Fruit fly (Drosophila melanogaster) whole organism, embryonic: Measurements from ENCODE around the gene CG3587.

ENCODE experiments used
- Adf1 ChIP-seq: fragments of 200-800 bp; sonication (Bioruptor generic); IDR thresholded peaks from 2 replicates; pipeline ENCODE4 v1.3.6; 2022; ENCODE audit warnings: missing biosample characterization, missing genetic modification characterization
- Asciz ChIP-seq: fragments of 200-800 bp; sonication (Bioruptor generic); optimal IDR thresholded peaks from 2 replicates; lab custom pipeline; 2017; ENCODE audit warnings: missing biosample characterization, mild to moderate bottlenecking, missing genetic modification characterization, missing genetic modification reagents
- B-H1 ChIP-seq: fragments of 200-800 bp; sonication (Bioruptor generic); IDR thresholded peaks from 3 replicates; pipeline ENCODE4 v1.3.6; 2022; ENCODE audit warnings: missing biosample characterization, missing genetic modification characterization
- Bdp1 ChIP-seq: fragments of 200-800 bp; sonication (Bioruptor generic); optimal IDR thresholded peaks from 3 replicates; lab custom pipeline; 2016; ENCODE audit warnings: missing biosample characterization, missing genetic modification characterization
- CG12299 ChIP-seq: fragments of 200-800 bp; sonication (Bioruptor generic); optimal IDR thresholded peaks from 2 replicates; lab custom pipeline; 2018; ENCODE audit warnings: missing biosample characterization, mild to moderate bottlenecking, missing genetic modification characterization
- CG12659 ChIP-seq: fragments of 200-800 bp; sonication (Bioruptor generic); optimal IDR thresholded peaks from 3 replicates; lab custom pipeline; 2017; ENCODE audit warnings: mild to moderate bottlenecking, missing biosample characterization, missing genetic modification reagents, missing genetic modification characterization
- CG15269 ChIP-seq: fragments of 200-800 bp; sonication (Bioruptor generic); optimal IDR thresholded peaks from 2 replicates; lab custom pipeline; 2018; ENCODE audit warnings: missing biosample characterization, mild to moderate bottlenecking, missing genetic modification characterization, moderate library complexity
- CG15601 ChIP-seq: fragments of 200-800 bp; sonication (Bioruptor generic); optimal IDR thresholded peaks from 3 replicates; lab custom pipeline; 2019; ENCODE audit warnings: missing biosample characterization, mild to moderate bottlenecking, missing genetic modification characterization, moderate library complexity
- CG1603 ChIP-seq: fragments of 200-800 bp; sonication (Bioruptor generic); optimal IDR thresholded peaks from 2 replicates; lab custom pipeline; 2019; ENCODE audit warnings: missing biosample characterization, mild to moderate bottlenecking, missing genetic modification characterization, moderate library complexity
- CG31224 ChIP-seq: fragments of 200-800 bp; sonication (Bioruptor generic); IDR thresholded peaks from 2 replicates; pipeline ENCODE4 v1.3.6; 2022; ENCODE audit warnings: missing biosample characterization, missing genetic modification characterization
- CG32767 ChIP-seq: fragments of 200-800 bp; sonication (Bioruptor generic); IDR thresholded peaks from 2 replicates; pipeline ENCODE4 v1.3.6; 2022; ENCODE audit warnings: missing biosample characterization, missing genetic modification characterization
- CG3407 ChIP-seq: fragments of 200-800 bp; sonication (Bioruptor generic); optimal IDR thresholded peaks from 2 replicates; lab custom pipeline; 2018; ENCODE audit warnings: missing biosample characterization, mild to moderate bottlenecking, missing genetic modification characterization
- CG5180 ChIP-seq: fragments of 200-800 bp; sonication (Bioruptor generic); optimal IDR thresholded peaks from 3 replicates; lab custom pipeline; 2017; ENCODE audit warnings: missing biosample characterization, missing genetic modification characterization, mild to moderate bottlenecking, moderate library complexity, missing genetic modification reagents
- CG5953 ChIP-seq: fragments of 200-800 bp; sonication (Bioruptor generic); IDR thresholded peaks from 2 replicates; pipeline ENCODE4 v1.3.6; 2022; ENCODE audit warnings: missing biosample characterization, missing genetic modification characterization
- CG6254 ChIP-seq: fragments of 200-800 bp; sonication (Bioruptor generic); optimal IDR thresholded peaks from 3 replicates; lab custom pipeline; 2017; ENCODE audit warnings: mild to moderate bottlenecking, missing biosample characterization, missing genetic modification reagents, missing genetic modification characterization
- CG7786 ChIP-seq: fragments of 200-800 bp; sonication (Bioruptor generic); optimal IDR thresholded peaks from 2 replicates; lab custom pipeline; 2016; ENCODE audit warnings: missing biosample characterization, missing genetic modification characterization
- CG7963 ChIP-seq: fragments of 200-800 bp; sonication (Bioruptor generic); IDR thresholded peaks from 3 replicates; pipeline ENCODE4 v1.3.6; 2022; ENCODE audit warnings: missing biosample characterization, missing genetic modification characterization; ENCODE audit not compliant: partially characterized antibody
- CG8089 ChIP-seq: fragments of 200-800 bp; sonication (Bioruptor generic); optimal IDR thresholded peaks from 3 replicates; lab custom pipeline; 2016; ENCODE audit warnings: missing biosample characterization, missing genetic modification characterization
- Chrac-16 ChIP-seq: fragments of 200-800 bp; sonication (Bioruptor generic); optimal IDR thresholded peaks from 3 replicates; lab custom pipeline; 2016; ENCODE audit warnings: missing biosample characterization, missing genetic modification characterization
- CrebB ChIP-seq: fragments of 200-800 bp; sonication (Bioruptor generic); optimal IDR thresholded peaks from 3 replicates; lab custom pipeline; 2018; ENCODE audit warnings: missing biosample characterization, mild to moderate bottlenecking, missing genetic modification characterization
- D ChIP-seq, 2 experiments: fragments of 200-800 bp in 1 of 2; fragments of >200 bp in 1 of 2; sonication (Bioruptor generic) in 1 of 2; optimal IDR thresholded peaks; 2 replicates in 1 of 2; 3 replicates in 1 of 2; lab custom pipeline; 2017; ENCODE audit warnings: mild to moderate bottlenecking in 1 of 2, missing biosample characterization in 1 of 2, missing genetic modification characterization in 1 of 2, missing genetic modification reagents in 1 of 2
- D19A ChIP-seq: fragments of 200-800 bp; optimal IDR thresholded peaks from 3 replicates; lab custom pipeline; 2019; ENCODE audit warnings: missing biosample characterization, mild to moderate bottlenecking, missing genetic modification characterization, moderate library complexity
- Dfd ChIP-seq, 2 experiments: fragments of >200 bp; optimal IDR thresholded peaks; 2 replicates each; lab custom pipeline; 2017; ENCODE audit warnings: missing biosample characterization in 2 of 2, missing genetic modification characterization in 2 of 2
- Doc3 ChIP-seq: fragments of 200-800 bp; sonication (Bioruptor generic); IDR thresholded peaks from 3 replicates; pipeline ENCODE4 v1.3.6; 2022; ENCODE audit warnings: missing biosample characterization, missing genetic modification characterization; ENCODE audit not compliant: partially characterized antibody
- HLH4C ChIP-seq: fragments of 200-800 bp; sonication (Bioruptor generic); IDR thresholded peaks from 3 replicates; pipeline ENCODE4 v1.3.6; 2022; ENCODE audit warnings: missing biosample characterization, missing genetic modification characterization; ENCODE audit not compliant: partially characterized antibody
- Hr39 ChIP-seq: fragments of >200 bp; optimal IDR thresholded peaks from 2 replicates; lab custom pipeline; 2017
- Mes4 ChIP-seq: fragments of 200-800 bp; sonication (Bioruptor generic); optimal IDR thresholded peaks from 2 replicates; lab custom pipeline; 2016; ENCODE audit warnings: missing biosample characterization, missing genetic modification characterization
- NfI ChIP-seq: fragments of 200-800 bp; sonication (Bioruptor generic); optimal IDR thresholded peaks from 3 replicates; lab custom pipeline; 2018; ENCODE audit warnings: missing biosample characterization, mild to moderate bottlenecking, missing genetic modification characterization, moderate library complexity
- Oli ChIP-seq: fragments of 200-800 bp; sonication (Bioruptor generic); optimal IDR thresholded peaks from 2 replicates; lab custom pipeline; 2018; ENCODE audit warnings: missing biosample characterization, mild to moderate bottlenecking, missing genetic modification characterization, moderate library complexity
- Tbp ChIP-seq: fragments of >200 bp; optimal IDR thresholded peaks from 2 replicates; lab custom pipeline; 2018; ENCODE audit warnings: missing biosample characterization, missing genetic modification characterization
- Xbp1 ChIP-seq: fragments of 200-800 bp; sonication (Bioruptor generic); optimal IDR thresholded peaks from 3 replicates; lab custom pipeline; 2016; ENCODE audit warnings: missing biosample characterization, mild to moderate bottlenecking, missing genetic modification characterization
- amos ChIP-seq: fragments of 200-800 bp; sonication (Bioruptor generic); IDR thresholded peaks from 2 replicates; pipeline ENCODE4 v1.3.6; 2022; ENCODE audit warnings: missing biosample characterization, missing genetic modification characterization; ENCODE audit not compliant: partially characterized antibody
- ara ChIP-seq: fragments of 200-800 bp; sonication (Bioruptor generic); IDR thresholded peaks from 2 replicates; pipeline ENCODE4 v1.3.6; 2022; ENCODE audit warnings: missing biosample characterization, missing genetic modification characterization
- bbx ChIP-seq: fragments of 200-800 bp; sonication (Bioruptor generic); IDR thresholded peaks from 2 replicates; pipeline ENCODE4 v1.3.6; 2022; ENCODE audit warnings: missing biosample characterization, missing genetic modification characterization; ENCODE audit not compliant: partially characterized antibody
- croc ChIP-seq: fragments of 200-800 bp; sonication (Bioruptor generic); conservative IDR thresholded peaks from 3 replicates; pipeline ENCODE4 v1.3.6; 2022; ENCODE audit warnings: missing biosample characterization, missing genetic modification characterization
- emc ChIP-seq: fragments of 200-800 bp; sonication (Bioruptor generic); optimal IDR thresholded peaks from 2 replicates; lab custom pipeline; 2016; ENCODE audit warnings: missing biosample characterization, missing genetic modification characterization
- ewg ChIP-seq: fragments of 200-800 bp; sonication (Bioruptor generic); optimal IDR thresholded peaks from 3 replicates; lab custom pipeline; 2017; ENCODE audit warnings: mild to moderate bottlenecking, missing biosample characterization, missing genetic modification reagents, missing genetic modification characterization
- grau ChIP-seq: fragments of 200-800 bp; optimal IDR thresholded peaks from 3 replicates; lab custom pipeline; 2019; ENCODE audit warnings: missing biosample characterization, mild to moderate bottlenecking, missing genetic modification characterization, moderate library complexity
- gt ChIP-seq: fragments of 200-800 bp; sonication (Bioruptor generic); IDR thresholded peaks from 2 replicates; pipeline ENCODE4 v1.3.6; 2022; ENCODE audit warnings: missing biosample characterization, missing genetic modification characterization
- lab ChIP-seq: fragments of 200-800 bp; sonication (Bioruptor generic); optimal IDR thresholded peaks from 3 replicates; lab custom pipeline; 2017; ENCODE audit warnings: missing biosample characterization, missing genetic modification characterization, mild to moderate bottlenecking, moderate library complexity, missing genetic modification reagents
- p53 ChIP-seq: fragments of 200-800 bp; sonication (Bioruptor generic); optimal IDR thresholded peaks from 2 replicates; lab custom pipeline; 2016; ENCODE audit warnings: missing biosample characterization, missing genetic modification characterization
- peb ChIP-seq: fragments of 200-800 bp; sonication (Bioruptor generic); IDR thresholded peaks from 2 replicates; pipeline ENCODE4 v1.3.6; 2022; ENCODE audit warnings: missing biosample characterization, missing genetic modification characterization
- pnt ChIP-seq: fragments of 200-800 bp; sonication (Bioruptor generic); optimal IDR thresholded peaks from 3 replicates; lab custom pipeline; 2016; ENCODE audit warnings: missing biosample characterization, missing genetic modification characterization
- ranshi ChIP-seq: fragments of 200-800 bp; sonication (Bioruptor generic); IDR thresholded peaks from 2 replicates; pipeline ENCODE4 v1.3.6; 2022; ENCODE audit warnings: missing biosample characterization, missing genetic modification characterization
- run ChIP-seq: fragments of 200-800 bp; sonication (Bioruptor generic); optimal IDR thresholded peaks from 3 replicates; lab custom pipeline; 2018; ENCODE audit warnings: missing biosample characterization, mild to moderate bottlenecking, missing genetic modification characterization
- scrt ChIP-seq: fragments of 200-800 bp; sonication (Bioruptor generic); optimal IDR thresholded peaks from 2 replicates; lab custom pipeline; 2018; ENCODE audit warnings: missing biosample characterization, mild to moderate bottlenecking, missing genetic modification characterization, moderate library complexity
- so ChIP-seq: fragments of 200-800 bp; sonication (Bioruptor generic); IDR thresholded peaks from 3 replicates; pipeline ENCODE4 v1.3.6; 2022; ENCODE audit warnings: missing biosample characterization, missing genetic modification characterization
- stc ChIP-seq: fragments of 200-800 bp; sonication (Bioruptor generic); IDR thresholded peaks from 2 replicates; pipeline ENCODE4 v1.3.6; 2022; ENCODE audit warnings: missing biosample characterization, missing genetic modification characterization
- unc-4 ChIP-seq: fragments of 200-800 bp; sonication (Bioruptor generic); IDR thresholded peaks from 2 replicates; pipeline ENCODE4 v1.3.6; 2022; ENCODE audit warnings: missing biosample characterization, missing genetic modification characterization; ENCODE audit not compliant: partially characterized antibody
- unpg ChIP-seq: fragments of 200-800 bp; sonication (Bioruptor generic); optimal IDR thresholded peaks from 3 replicates; lab custom pipeline; 2018; ENCODE audit warnings: missing biosample characterization, mild to moderate bottlenecking, missing genetic modification characterization, moderate library complexity

The CG3587 gene

DNA sequence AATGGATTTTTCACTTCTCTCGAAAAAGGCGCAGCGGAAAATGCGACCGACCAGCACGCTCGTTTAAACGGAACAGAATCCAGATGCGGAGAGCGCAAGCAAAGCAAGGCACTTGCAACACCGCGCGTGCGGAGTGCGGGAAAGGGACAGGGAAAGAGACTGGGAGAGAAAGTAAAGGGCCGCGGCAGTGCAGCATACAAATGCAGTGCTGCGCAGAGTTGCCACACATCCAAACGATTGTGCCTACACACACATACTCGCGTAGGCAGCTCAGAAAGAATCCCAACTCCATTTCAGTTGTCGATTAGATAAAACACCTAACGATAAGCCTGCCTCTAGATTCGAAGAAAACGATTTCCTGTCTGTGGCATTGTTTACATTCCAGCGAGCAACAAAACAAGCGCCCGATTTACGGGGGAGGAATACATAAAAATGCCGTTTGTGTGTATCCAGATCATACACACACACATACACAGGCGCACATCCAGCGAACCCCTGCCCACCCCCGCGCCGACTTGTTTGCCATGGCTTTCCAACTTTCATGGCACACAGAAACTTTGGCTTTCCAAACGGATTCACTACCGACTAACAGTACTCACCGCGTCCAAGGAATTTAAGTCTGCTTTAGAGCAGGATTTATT lies 40.5 kb upstream of the CG3587 start (continued):
- TF ChIP-seq CG15601 (tag; lab: Kevin White, UChicago) (no peak), CG8089 (GFP tag; lab: Kevin White, UChicago) (no peak), Bdp1 (GFP tag; lab: Kevin White, UChicago) (no peak), CG7963 (GFP tag; lab: Robert Waterston, UW) (no peak), ranshi (no peak), run (tag; lab: Kevin White, UChicago) (no peak), unc-4 (GFP tag; lab: Robert Waterston, UW) (peak; percentile 40; the same call in 1 of the 2 replicates), ewg (GFP tag; lab: Kevin White, UChicago) (peak; percentile 59), ara (GFP tag; lab: Robert Waterston, UW) (no peak), Xbp1 (no peak), p53 (GFP tag; lab: Kevin White, UChicago) (no peak), bbx (GFP tag; lab: Robert Waterston, UW) (no peak), unpg (GFP tag; lab: Kevin White, UChicago) (no peak), Mes4 (no peak), CG31224 (GFP tag; lab: Robert Waterston, UW) (no peak), CG5953 (GFP tag; lab: Robert Waterston, UW) (no peak), D19A (tag; lab: Kevin White, UChicago) (no peak), Adf1 (0 out of 2 replicates have a peak, but pooled peaks have one; percentile 12), scrt (GFP tag; lab: Kevin White, UChicago) (peak; percentile 32), Tbp (GFP tag; lab: Kevin White, UChicago) (no peak), CG1603 (tag; lab: Kevin White, UChicago) (no peak), D (optimal IDR thresholded peaks at IDR 0.05; lab: Kevin White, UChicago) (peak; percentile 37), D (GFP tag; optimal IDR thresholded peaks at IDR 0.05; lab: Kevin White, UChicago) (no peak), CrebB (tag; lab: Kevin White, UChicago) (no peak), stc (GFP tag; lab: Robert Waterston, UW) (no peak), CG12299 (no peak), NfI (no peak), grau (no peak), lab (GFP tag; lab: Kevin White, UChicago) (no peak), CG32767 (GFP tag; lab: Robert Waterston, UW) (peak; percentile 94), CG3407 (GFP tag; lab: Kevin White, UChicago) (no peak), emc (GFP tag; lab: Kevin White, UChicago) (no peak), HLH4C (GFP tag; lab: Robert Waterston, UW) (no peak), CG15269 (tag; lab: Kevin White, UChicago) (no peak), Asciz (no peak), Doc3 (no peak), pnt (GFP tag; lab: Kevin White, UChicago) (no peak), B-H1 (no peak), Oli (tag; lab: Kevin White, UChicago) (no peak), gt (GFP tag; lab: Robert Waterston, UW) (no peak), CG12659 (no peak), CG7786 (GFP tag; lab: Kevin White, UChicago) (no peak), amos (GFP tag; lab: Robert Waterston, UW) (no peak), CG5180 (GFP tag; lab: Kevin White, UChicago) (no peak), Dfd (GFP tag; optimal IDR thresholded peaks at IDR 0.05; lab: Kevin White, UChicago) (no peak), so (GFP tag; lab: Robert Waterston, UW) (no peak), Hr39 (lab: Kevin White, UChicago) (no peak), CG6254 (no peak), Chrac-16 (no peak), croc (GFP tag; lab: Robert Waterston, UW) (no peak), peb (GFP tag; lab: Robert Waterston, UW) (no peak)
